Fruit fly (Drosophila melanogaster): ENCODE results near the gene CG33722.

Gene CG33722

dm6 chr3R:8285727-8286344, 42.0 kb downstream of the CG33722 start:
- no peak for TF ChIP-seq CG11617 (GFP tag; optimal IDR thresholded peaks at IDR 0.05)
- no peak for TF ChIP-seq tj (GFP tag; optimal IDR thresholded peaks at IDR 0.05)
- no peak for TF ChIP-seq bab1 (GFP tag; optimal IDR thresholded peaks at IDR 0.05)
- no peak for TF ChIP-seq kay (GFP tag; ENCODE audit: borderline replicate concordance)
- no peak for TF ChIP-seq CG1620 (GFP tag; optimal IDR thresholded peaks at IDR 0.05)
- TF ChIP-seq CG7045 (GFP tag; optimal IDR thresholded peaks at IDR 0.05), result no peak
- TF ChIP-seq Hr96 (GFP tag; optimal IDR thresholded peaks at IDR 0.05), result no peak

- no peak for TF ChIP-seq kay (GFP tag; ENCODE audit: borderline replicate concordance)
- TF ChIP-seq CG7101 (tag; optimal IDR thresholded peaks at IDR 0.05), result no peak
- no peak for TF ChIP-seq Hr96 (GFP tag; optimal IDR thresholded peaks at IDR 0.05)
- no peak for TF ChIP-seq ovo (GFP tag; optimal IDR thresholded peaks at IDR 0.05)
- TF ChIP-seq CG11617 (GFP tag; optimal IDR thresholded peaks at IDR 0.05), result no peak
- no peak for TF ChIP-seq CG33017 (tag; optimal IDR thresholded peaks at IDR 0.05)
- TF ChIP-seq Mnt (GFP tag; optimal IDR thresholded peaks at IDR 0.05), result no peak
- no peak for TF ChIP-seq toe (GFP tag; optimal IDR thresholded peaks at IDR 0.05)
- no peak for TF ChIP-seq CG12768 (GFP tag; optimal IDR thresholded peaks at IDR 0.05)
- no peak for TF ChIP-seq Crg-1 (GFP tag; optimal IDR thresholded peaks at IDR 0.05)
- no peak for TF ChIP-seq Clk (GFP tag; optimal IDR thresholded peaks at IDR 0.05)
- no peak for TF ChIP-seq tj (GFP tag; optimal IDR thresholded peaks at IDR 0.05)
- no peak for TF ChIP-seq CG1620 (GFP tag; optimal IDR thresholded peaks at IDR 0.05)
- no peak for TF ChIP-seq cnc (optimal IDR thresholded peaks at IDR 0.05)
- no peak for TF ChIP-seq CG5204 (GFP tag; optimal IDR thresholded peaks at IDR 0.05)
- no peak for TF ChIP-seq CG7045 (GFP tag; optimal IDR thresholded peaks at IDR 0.05)
- TF ChIP-seq CG14711 (tag; optimal IDR thresholded peaks at IDR 0.05), result no peak
- no peak for TF ChIP-seq cic (GFP tag; optimal IDR thresholded peaks at IDR 0.05)
- no peak for TF ChIP-seq bab1 (GFP tag; optimal IDR thresholded peaks at IDR 0.05)
- TF ChIP-seq pad (GFP tag; optimal IDR thresholded peaks at IDR 0.05), result no peak
These were observed 43.8 kb downstream of the CG33722 start, which contains the start of gene Nazo for dm6 chr3R:8287697-8288096. Gene Nazo, plus strand, starts transcription at chr3R:8287876.

dm6 chr3R:8288790-8289189, 44.9 kb downstream of the CG33722 start:
- TF ChIP-seq CG12768 (GFP tag; optimal IDR thresholded peaks at IDR 0.05) (no peak), pad (GFP tag; optimal IDR thresholded peaks at IDR 0.05) (no peak), CG7101 (tag; optimal IDR thresholded peaks at IDR 0.05) (no peak), kay (GFP tag; ENCODE audit: borderline replicate concordance) (no peak), CG11617 (GFP tag; optimal IDR thresholded peaks at IDR 0.05) (no peak), CG7045 (GFP tag; optimal IDR thresholded peaks at IDR 0.05) (no peak), ovo (GFP tag; optimal IDR thresholded peaks at IDR 0.05) (no peak), Mnt (GFP tag; optimal IDR thresholded peaks at IDR 0.05) (no peak), toe (GFP tag; optimal IDR thresholded peaks at IDR 0.05) (no peak), Crg-1 (GFP tag; optimal IDR thresholded peaks at IDR 0.05) (no peak), Hr96 (GFP tag; optimal IDR thresholded peaks at IDR 0.05) (no peak), CG14711 (tag; optimal IDR thresholded peaks at IDR 0.05) (no peak)

- no peak for TF ChIP-seq CG7101 (tag; optimal IDR thresholded peaks at IDR 0.05)
- no peak for TF ChIP-seq Mnt (GFP tag; optimal IDR thresholded peaks at IDR 0.05)
- TF ChIP-seq Clk (GFP tag; optimal IDR thresholded peaks at IDR 0.05), result no peak
- no peak for TF ChIP-seq Crg-1 (GFP tag; optimal IDR thresholded peaks at IDR 0.05)
- TF ChIP-seq cnc (optimal IDR thresholded peaks at IDR 0.05), result no peak
- no peak for TF ChIP-seq CG12768 (GFP tag; optimal IDR thresholded peaks at IDR 0.05)
- TF ChIP-seq ovo (GFP tag; optimal IDR thresholded peaks at IDR 0.05), result no peak
- no peak for TF ChIP-seq CG14711 (tag; optimal IDR thresholded peaks at IDR 0.05)
- no peak for TF ChIP-seq CG33017 (tag; optimal IDR thresholded peaks at IDR 0.05)
- no peak for TF ChIP-seq bab1 (GFP tag; optimal IDR thresholded peaks at IDR 0.05)
These were observed 46.6 kb downstream of the CG33722 start, which contains the start of gene CG11672 for dm6 chr3R:8290478-8290877. Gene CG11672, minus strand, starts transcription at chr3R:8290578.

- no peak for TF ChIP-seq tj (GFP tag; optimal IDR thresholded peaks at IDR 0.05)
- TF ChIP-seq Crg-1 (GFP tag; optimal IDR thresholded peaks at IDR 0.05), result no peak
- no peak for TF ChIP-seq toe (GFP tag; optimal IDR thresholded peaks at IDR 0.05)
- TF ChIP-seq ovo (GFP tag; optimal IDR thresholded peaks at IDR 0.05), result no peak
- no peak for TF ChIP-seq CG7101 (tag; optimal IDR thresholded peaks at IDR 0.05)
- TF ChIP-seq pad (GFP tag; optimal IDR thresholded peaks at IDR 0.05), result no peak
- TF ChIP-seq Clk (GFP tag; optimal IDR thresholded peaks at IDR 0.05), result no peak
- no peak for TF ChIP-seq CG14711 (tag; optimal IDR thresholded peaks at IDR 0.05)
- TF ChIP-seq cnc (optimal IDR thresholded peaks at IDR 0.05), result no peak
- TF ChIP-seq CG12768 (GFP tag; optimal IDR thresholded peaks at IDR 0.05), result no peak
- TF ChIP-seq Hr96 (GFP tag; optimal IDR thresholded peaks at IDR 0.05), result no peak
- TF ChIP-seq CG33017 (tag; optimal IDR thresholded peaks at IDR 0.05), result no peak
These were observed 47.1 kb downstream of the CG33722 start, which contains the start of gene CG31464 for dm6 chr3R:8290940-8291339. Gene CG31464, plus strand, starts transcription at chr3R:8291240.

dm6 chr3R:8292034-8292433, 48.2 kb downstream of the CG33722 start, which contains the start of gene CG31463:
Gene CG31463, plus strand, starts transcription at chr3R:8292335.
- TF ChIP-seq CG7101 (tag; optimal IDR thresholded peaks at IDR 0.05) (no peak), CG7045 (GFP tag; optimal IDR thresholded peaks at IDR 0.05) (no peak), Crg-1 (GFP tag; optimal IDR thresholded peaks at IDR 0.05) (no peak), CG5204 (GFP tag; optimal IDR thresholded peaks at IDR 0.05) (no peak), CG12768 (GFP tag; optimal IDR thresholded peaks at IDR 0.05) (no peak), Hr96 (GFP tag; optimal IDR thresholded peaks at IDR 0.05) (no peak), cnc (optimal IDR thresholded peaks at IDR 0.05) (no peak), toe (GFP tag; optimal IDR thresholded peaks at IDR 0.05) (no peak), kay (GFP tag; ENCODE audit: borderline replicate concordance) (no peak), bab1 (GFP tag; optimal IDR thresholded peaks at IDR 0.05) (no peak), cic (GFP tag; optimal IDR thresholded peaks at IDR 0.05) (no peak), tj (GFP tag; optimal IDR thresholded peaks at IDR 0.05) (no peak), ovo (GFP tag; optimal IDR thresholded peaks at IDR 0.05) (no peak), Mnt (GFP tag; optimal IDR thresholded peaks at IDR 0.05) (no peak), CG33017 (tag; optimal IDR thresholded peaks at IDR 0.05) (no peak), pad (GFP tag; optimal IDR thresholded peaks at IDR 0.05) (no peak)
